Worm (Caenorhabditis elegans): Measurements from ENCODE around the gene cmd-1.

Gene cmd-1

DNA sequence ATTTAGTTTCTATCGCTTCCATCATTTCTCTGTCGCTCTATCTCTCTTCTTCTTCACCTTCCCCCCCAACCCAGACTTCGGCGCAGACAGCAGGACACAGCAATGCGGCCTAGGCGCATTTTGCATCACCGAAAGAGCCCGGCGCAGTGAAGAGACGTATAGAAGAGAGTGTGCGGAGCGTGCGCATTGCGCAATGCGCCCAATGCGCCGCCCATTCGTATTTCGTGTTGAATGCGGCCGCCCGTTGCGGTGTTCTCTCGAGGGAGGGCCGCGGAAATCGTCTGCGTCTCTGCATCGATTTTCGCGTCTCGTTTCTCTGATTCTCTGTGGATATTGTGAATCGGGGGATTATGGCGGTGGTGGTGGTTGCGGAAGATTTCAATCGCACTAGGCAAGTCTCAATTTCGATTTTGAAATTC, 4.7 kb upstream of the cmd-1 start (continued):
- peak; percentile 98 for TF ChIP-seq ekl-4 (GFP tag; IDR thresholded peaks at IDR 0.05)
- TF ChIP-seq rcor-1 (GFP tag; IDR thresholded peaks at IDR 0.05): peak; percentile 93
- TF ChIP-seq lin-40 (tag; optimal IDR thresholded peaks at IDR 0.05): peak; percentile 99
- TF ChIP-seq ztf-6 (GFP tag; IDR thresholded peaks at IDR 0.05): peak; percentile 97
- TF ChIP-seq F57A8.1 (GFP tag; optimal IDR thresholded peaks at IDR 0.05): peak; percentile 24
- peak; percentile 94 for TF ChIP-seq lin-26 (GFP tag; IDR thresholded peaks at IDR 0.05)
- TF ChIP-seq unc-130 (GFP tag; optimal IDR thresholded peaks at IDR 0.05): peak; percentile 38
- TF ChIP-seq madf-10 (tag; optimal IDR thresholded peaks at IDR 0.05): peak; percentile 96
- TF ChIP-seq F37B4.10 (GFP tag; IDR thresholded peaks at IDR 0.05): peak; percentile 98
- TF ChIP-seq efl-1 (GFP tag; optimal IDR thresholded peaks at IDR 0.05): peak; percentile 35
- peak; percentile 99 for TF ChIP-seq Y53G8AR.9 (GFP tag; conservative IDR thresholded peaks at IDR 0.05)
- TF ChIP-seq pbrm-1 (GFP tag; IDR thresholded peaks at IDR 0.05): peak; percentile 99
- peak; percentile 99 for TF ChIP-seq ztf-26 (tag; optimal IDR thresholded peaks at IDR 0.05)
- TF ChIP-seq egl-18 (GFP tag; IDR thresholded peaks at IDR 0.05): peak; percentile 91
- TF ChIP-seq Y67H2A.10 (GFP tag; conservative IDR thresholded peaks at IDR 0.05): peak; percentile 82
- no peak for TF ChIP-seq Y79H2A.3 (GFP tag; conservative IDR thresholded peaks at IDR 0.05)
- no peak for TF ChIP-seq Y53F4B.3 (GFP tag; IDR thresholded peaks at IDR 0.05)
- TF ChIP-seq F22D6.2 (tag; optimal IDR thresholded peaks at IDR 0.05): peak; percentile 95
- TF ChIP-seq sea-2 (GFP tag; IDR thresholded peaks at IDR 0.05): peak; percentile 96
- TF ChIP-seq atf-7 (tag; optimal IDR thresholded peaks at IDR 0.05): peak; percentile 100
- no peak for TF ChIP-seq him-1 (tag; optimal IDR thresholded peaks at IDR 0.05)
- peak; percentile 94 for TF ChIP-seq madf-3 (GFP tag; IDR thresholded peaks at IDR 0.05)
- peak; percentile 97 for TF ChIP-seq tlf-1 (GFP tag; optimal IDR thresholded peaks at IDR 0.05)
- peak; percentile 94 for TF ChIP-seq egrh-3 (GFP tag; IDR thresholded peaks at IDR 0.05)
- peak; percentile 100 for TF ChIP-seq K12H6.12 (tag; optimal IDR thresholded peaks at IDR 0.05)
- peak; percentile 31 for TF ChIP-seq tbx-9 (tag; optimal IDR thresholded peaks at IDR 0.05; ENCODE audit: borderline replicate concordance)
- peak; percentile 92 for TF ChIP-seq hmg-20 (GFP tag; IDR thresholded peaks at IDR 0.05)
- no peak for TF ChIP-seq hlh-26 (GFP tag; conservative IDR thresholded peaks at IDR 0.05)
- peak; percentile 98 for TF ChIP-seq nhr-90 (tag; optimal IDR thresholded peaks at IDR 0.05)
- no peak for TF ChIP-seq lsy-27 (tag; optimal IDR thresholded peaks at IDR 0.05; ENCODE audit: borderline replicate concordance, insufficient read depth)
- no peak for TF ChIP-seq F55B11.4 (tag; optimal IDR thresholded peaks at IDR 0.05; ENCODE audit: borderline replicate concordance, insufficient read depth)
- no peak for TF ChIP-seq sdz-38 (tag; optimal IDR thresholded peaks at IDR 0.05)
- TF ChIP-seq K11D2.4 (GFP tag; IDR thresholded peaks at IDR 0.05): peak; percentile 99
- no peak for TF ChIP-seq nfya-1 (tag; optimal IDR thresholded peaks at IDR 0.05; ENCODE audit: borderline replicate concordance, insufficient read depth)
- TF ChIP-seq F52B5.7 (tag; optimal IDR thresholded peaks at IDR 0.05): peak; percentile 95
- TF ChIP-seq hrde-1 (tag; optimal IDR thresholded peaks at IDR 0.05; ENCODE audit: borderline replicate concordance): no peak
- TF ChIP-seq B0261.1 (tag; optimal IDR thresholded peaks at IDR 0.05): peak; percentile 35
- TF ChIP-seq snpc-1.1 (tag; optimal IDR thresholded peaks at IDR 0.05; ENCODE audit: insufficient read depth): no peak
- TF ChIP-seq hmg-1.2 (GFP tag; IDR thresholded peaks at IDR 0.05): peak; percentile 93
- TF ChIP-seq aptf-2 (GFP tag; conservative IDR thresholded peaks at IDR 0.05): 0 out of 2 replicates have a peak, but pooled peaks have one; percentile 61
- TF ChIP-seq athp-1 (tag; optimal IDR thresholded peaks at IDR 0.05): peak; percentile 97
- TF ChIP-seq repo-1 (tag; optimal IDR thresholded peaks at IDR 0.05): peak; percentile 99
- TF ChIP-seq bed-1 (GFP tag; IDR thresholded peaks at IDR 0.05): no peak
- no peak for TF ChIP-seq rec-8 (tag; optimal IDR thresholded peaks at IDR 0.05)
- TF ChIP-seq akir-1 (GFP tag; optimal IDR thresholded peaks at IDR 0.05): no peak
- TF ChIP-seq madf-8 (GFP tag; conservative IDR thresholded peaks at IDR 0.05): no peak
- peak; percentile 72 for TF ChIP-seq nhr-179 (tag; optimal IDR thresholded peaks at IDR 0.05)
- TF ChIP-seq ceh-79 (tag; optimal IDR thresholded peaks at IDR 0.05): peak; percentile 77

Measured in whole organism, young adult.